Fruit fly (Drosophila melanogaster) whole organism: ENCODE measurements around the gene CG9471.

Source experiments
- CG8478 ChIP-seq: fragments of >200 bp; optimal IDR thresholded peaks from 2 replicates; lab custom pipeline; 2018; ENCODE audit warnings: inconsistent platforms
- EcR ChIP-seq, 2 experiments: fragments of >200 bp; optimal IDR thresholded peaks; 2 replicates each; lab custom pipeline; 2017; ENCODE audit warnings: missing biosample characterization in 2 of 2, missing genetic modification characterization in 2 of 2, missing genetic modification reagents in 2 of 2
- pan ChIP-seq: fragments of >200 bp; optimal IDR thresholded peaks from 2 replicates; lab custom pipeline; 2017

DNA sequence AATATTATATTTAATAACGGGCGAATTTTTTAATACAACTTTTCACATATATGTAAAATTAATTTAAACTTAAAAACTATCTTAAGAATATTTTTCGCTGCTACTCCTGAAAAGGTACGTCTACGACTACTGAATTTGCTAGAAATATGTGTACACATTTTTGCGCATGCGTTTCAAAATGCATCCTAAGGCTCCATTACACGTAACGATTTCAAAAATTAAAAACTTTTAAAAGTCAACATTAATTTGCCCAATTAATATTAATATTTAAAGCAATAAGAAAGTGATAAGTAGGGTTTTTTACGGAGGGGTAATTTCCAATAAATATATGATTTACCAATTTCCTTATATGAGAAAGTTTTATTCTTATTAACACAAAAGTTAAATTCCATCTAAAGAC is 40.6 kb downstream of the CG9471 start, which contains the start of gene FoxP:
- TF ChIP-seq CG8478 = no peak
- no peak for TF ChIP-seq EcR (GFP tag; optimal IDR thresholded peaks at IDR 0.05; lab: Kevin White, UChicago)
- no peak for TF ChIP-seq pan (lab: Kevin White, UChicago)
